Fruit fly (Drosophila melanogaster) S2 (cell line): ENCODE data around the gene CG43168.

Source experiments
- CG8478 ChIP-seq: fragments of >200 bp; optimal IDR thresholded peaks from 2 replicates; lab custom pipeline; 2018
- CTCF ChIP-seq, 2 experiments: fragments of >200 bp; optimal IDR thresholded peaks; 2 replicates each; lab custom pipeline; 2018

DNA sequence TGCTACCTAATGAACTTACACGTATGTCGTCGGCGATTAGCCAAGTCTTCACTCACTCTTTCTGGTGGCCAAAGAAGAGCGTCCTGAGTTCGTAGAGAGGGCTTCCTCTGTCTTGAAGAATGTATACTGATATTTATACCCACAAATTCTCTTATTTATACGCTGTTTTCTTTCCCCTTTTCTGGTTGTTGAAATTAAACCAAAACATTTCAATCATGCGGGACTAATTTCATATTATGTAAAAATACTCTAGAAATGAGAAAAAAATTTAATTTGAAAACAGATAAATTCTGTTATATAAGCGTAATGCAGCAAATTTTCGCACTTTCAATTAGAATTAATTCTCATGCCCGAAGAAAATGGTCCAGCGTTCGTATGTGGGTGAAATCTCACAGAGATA, 42.3 kb upstream of the CG43168 start, which contains the start of gene BG642312:
- TF ChIP-seq CTCF (optimal IDR thresholded peaks at IDR 0.05; lab: Kevin White, UChicago): no peak
- no peak for TF ChIP-seq CG8478 (lab: Kevin White, UChicago)
